Worm (Caenorhabditis elegans): Measurements from ENCODE around the gene vhl-1.
A peak's percentile ranks its signal among the peaks of the same experiment; 100 is the strongest.

vhl-1 gene

DNA sequence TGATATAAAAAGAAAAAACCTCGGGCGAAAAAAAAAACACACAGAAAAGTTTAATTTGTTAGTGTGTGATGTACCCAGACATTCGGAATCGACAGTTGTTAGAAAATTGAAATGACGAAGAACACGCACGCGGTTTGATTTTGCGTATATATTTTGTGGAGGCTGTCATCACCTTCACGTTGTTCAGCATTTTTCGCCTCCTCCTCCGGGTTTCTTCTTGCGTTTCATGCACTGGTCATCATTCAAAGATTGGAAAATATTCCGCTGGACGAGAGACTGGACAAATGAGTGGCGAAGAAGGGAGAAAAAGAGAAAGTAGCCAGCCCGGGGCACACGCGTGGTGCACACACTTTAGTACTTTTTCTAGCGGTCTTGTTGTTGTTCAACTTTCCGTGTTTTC is 37.7 kb downstream of the vhl-1 start:
- peak; percentile 48 for TF ChIP-seq hlh-30 (tag; optimal IDR thresholded peaks at IDR 0.05; ENCODE audit: insufficient read depth)
- peak in 1 of 2 experiments; percentile 47 for TF ChIP-seq daf-16 (GFP tag; optimal IDR thresholded peaks at IDR 0.05)
- TF ChIP-seq daf-16 (tag; optimal IDR thresholded peaks at IDR 0.05) = peak; percentile 17
- no peak for TF ChIP-seq F49E8.2 (tag; optimal IDR thresholded peaks at IDR 0.05; ENCODE audit: borderline replicate concordance)
- TF ChIP-seq dmd-6 (GFP tag; IDR thresholded peaks at IDR 0.05) = no peak
- TF ChIP-seq saeg-2 (GFP tag; IDR thresholded peaks at IDR 0.05) = no peak
- peak in 1 of 2 experiments; percentile 16 for TF ChIP-seq hif-1 (tag; optimal IDR thresholded peaks at IDR 0.05)
- peak in 1 of 2 experiments; percentile 98 for TF ChIP-seq unc-62 (GFP tag; optimal IDR thresholded peaks at IDR 0.05 in 1 of 2)
- no peak for TF ChIP-seq unc-62 (tag; optimal IDR thresholded peaks at IDR 0.05)
- TF ChIP-seq hlh-11 (tag; optimal IDR thresholded peaks at IDR 0.05) = peak; percentile 42
- TF ChIP-seq zip-11 (GFP tag; IDR thresholded peaks at IDR 0.05) = no peak
- no peak for TF ChIP-seq ceh-62 (tag; optimal IDR thresholded peaks at IDR 0.05)
- TF ChIP-seq mxl-3 (GFP tag; optimal IDR thresholded peaks at IDR 0.05) = peak; percentile 54
- peak; percentile 33 for TF ChIP-seq nhr-11 (tag; optimal IDR thresholded peaks at IDR 0.05)
- no peak for TF ChIP-seq madf-9 (GFP tag; conservative IDR thresholded peaks at IDR 0.05)

DNA sequence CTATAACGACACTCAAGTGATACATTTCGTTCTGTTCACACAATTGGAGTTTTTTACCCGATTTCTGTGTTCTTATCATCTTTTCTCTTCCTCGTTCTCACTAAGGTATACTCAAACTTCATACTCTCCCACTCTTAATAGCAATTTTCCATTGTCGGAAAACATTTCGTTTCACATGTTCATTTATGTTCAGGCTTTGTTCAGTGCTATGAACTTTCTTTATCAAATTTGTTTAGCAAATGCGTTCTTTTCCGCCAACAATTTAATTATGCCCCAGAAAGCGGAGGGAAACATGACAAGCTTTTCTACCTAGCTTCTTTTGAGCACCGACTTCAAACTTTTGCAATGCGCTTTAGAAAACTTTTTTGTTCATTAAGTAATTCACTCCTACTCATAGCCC is 38.3 kb downstream of the vhl-1 start:
- TF ChIP-seq mdt-29 (GFP tag; IDR thresholded peaks at IDR 0.05) = no peak
- no peak for TF ChIP-seq dmd-9 (GFP tag; IDR thresholded peaks at IDR 0.05)
- no peak for TF ChIP-seq ceh-82 (tag; optimal IDR thresholded peaks at IDR 0.05)
- TF ChIP-seq nhr-237 (tag; optimal IDR thresholded peaks at IDR 0.05) = no peak
- TF ChIP-seq zag-1 (tag; optimal IDR thresholded peaks at IDR 0.05) = no peak
- TF ChIP-seq jun-1 (tag; optimal IDR thresholded peaks at IDR 0.05) = no peak
- TF ChIP-seq dmd-8 (GFP tag; IDR thresholded peaks at IDR 0.05) = no peak
- 0 out of 2 replicates have a peak, but pooled peaks have one; percentile 56 for TF ChIP-seq tag-97 (GFP tag; IDR thresholded peaks at IDR 0.05)
- TF ChIP-seq nhr-76 (tag; optimal IDR thresholded peaks at IDR 0.05) = no peak
- no peak for TF ChIP-seq sdz-12 (GFP tag; optimal IDR thresholded peaks at IDR 0.05)
- TF ChIP-seq dmd-6 (GFP tag; IDR thresholded peaks at IDR 0.05) = peak; percentile 18; the same call in 1 of the 2 replicates
- no peak for TF ChIP-seq ZK337.2 (GFP tag; IDR thresholded peaks at IDR 0.05)
- no peak for TF ChIP-seq duxl-1 (tag; optimal IDR thresholded peaks at IDR 0.05; ENCODE audit: poor library complexity)
- no peak for TF ChIP-seq F26F4.8 (GFP tag; conservative IDR thresholded peaks at IDR 0.05)
- TF ChIP-seq zfp-2 (tag; optimal IDR thresholded peaks at IDR 0.05) = no peak
- peak; percentile 91 for TF ChIP-seq ces-1 (GFP tag; optimal IDR thresholded peaks at IDR 0.05)
- peak; percentile 94 for TF ChIP-seq aha-1 (tag)
- no peak for TF ChIP-seq D1046.2 (GFP tag; IDR thresholded peaks at IDR 0.05)
- peak; percentile 5 for TF ChIP-seq pqm-1 (tag; optimal IDR thresholded peaks at IDR 0.05)
- peak; percentile 34 for TF ChIP-seq nhr-28 (tag; optimal IDR thresholded peaks at IDR 0.05)

ce11 chrX:11346155-11346554 is 39.0 kb downstream of the vhl-1 start, which contains the start of gene oct-2:
TSS of gene oct-2 (plus strand) at chrX:11346455.
- TF ChIP-seq unc-130 (GFP tag; optimal IDR thresholded peaks at IDR 0.05) = no peak
- TF ChIP-seq egl-43 (GFP tag; IDR thresholded peaks at IDR 0.05) = no peak
- TF ChIP-seq aha-1 (tag) = peak; percentile 37
- no peak for TF ChIP-seq F10B5.3 (tag; optimal IDR thresholded peaks at IDR 0.05)
- TF ChIP-seq mes-2 (tag; optimal IDR thresholded peaks at IDR 0.05; ENCODE audit: poor library complexity, severe bottlenecking) = no peak
- TF ChIP-seq T20F7.1 (GFP tag; optimal IDR thresholded peaks at IDR 0.05) = no peak
- TF ChIP-seq lin-39 (tag; optimal IDR thresholded peaks at IDR 0.05) = no peak
- TF ChIP-seq lsy-2 (tag; optimal IDR thresholded peaks at IDR 0.05) = no peak
- TF ChIP-seq arid-1 (GFP tag; conservative IDR thresholded peaks at IDR 0.05) = no peak
- no peak for TF ChIP-seq dpl-1 (GFP tag; optimal IDR thresholded peaks at IDR 0.05)
- TF ChIP-seq dmd-8 (GFP tag; IDR thresholded peaks at IDR 0.05) = no peak
- TF ChIP-seq unc-62 (GFP tag; optimal IDR thresholded peaks at IDR 0.05 in 1 of 2) = peak in 1 of 2 experiments; percentile 57
- no peak for TF ChIP-seq unc-62 (tag; optimal IDR thresholded peaks at IDR 0.05)
- no peak for TF ChIP-seq Y5F2A.4 (GFP tag; optimal IDR thresholded peaks at IDR 0.05)
- no peak for TF ChIP-seq tra-1 (GFP tag; IDR thresholded peaks at IDR 0.05)
- TF ChIP-seq mdt-29 (GFP tag; IDR thresholded peaks at IDR 0.05) = no peak
- no peak for TF ChIP-seq ama-1 (optimal IDR thresholded peaks at IDR 0.05)
- no peak for TF ChIP-seq madf-5 (GFP tag; IDR thresholded peaks at IDR 0.05)
- TF ChIP-seq Y105C5A.15 (GFP tag; IDR thresholded peaks at IDR 0.05) = no peak

Measured in whole organism, L4 larva.